Fruit fly (Drosophila melanogaster) whole organism, embryonic: ENCODE results near the gene Myo95E.

Source experiments
- Aef1 ChIP-seq: fragments of 200-800 bp; sonication (Bioruptor generic); IDR thresholded peaks from 3 replicates; pipeline ENCODE4 v1.3.6; 2022; ENCODE audit warnings: missing biosample characterization, missing genetic modification characterization
- Bdp1 ChIP-seq: fragments of 200-800 bp; sonication (Bioruptor generic); optimal IDR thresholded peaks from 3 replicates; lab custom pipeline; 2016; ENCODE audit warnings: missing biosample characterization, missing genetic modification characterization
- C15 ChIP-seq: fragments of 200-800 bp; sonication (Bioruptor generic); IDR thresholded peaks from 3 replicates; pipeline ENCODE4 v1.3.6; 2022; ENCODE audit warnings: missing biosample characterization, missing genetic modification characterization
- CG10274 ChIP-seq: fragments of 200-800 bp; sonication (Bioruptor generic); optimal IDR thresholded peaks from 3 replicates; lab custom pipeline; 2017; ENCODE audit warnings: missing biosample characterization, mild to moderate bottlenecking, missing genetic modification characterization
- CG10565 ChIP-seq: fragments of 200-800 bp; sonication (Bioruptor generic); optimal IDR thresholded peaks from 3 replicates; lab custom pipeline; 2016; ENCODE audit warnings: missing biosample characterization, mild to moderate bottlenecking, missing genetic modification characterization
- CG11504 ChIP-seq: fragments of 200-800 bp; sonication (Bioruptor generic); optimal IDR thresholded peaks from 3 replicates; lab custom pipeline; 2019; ENCODE audit warnings: missing biosample characterization, mild to moderate bottlenecking, missing genetic modification characterization, moderate library complexity
- CG13296 ChIP-seq: fragments of 200-800 bp; sonication (Bioruptor generic); optimal IDR thresholded peaks from 3 replicates; lab custom pipeline; 2018; ENCODE audit warnings: missing biosample characterization, mild to moderate bottlenecking, missing genetic modification characterization
- CG13424 ChIP-seq: fragments of 200-800 bp; sonication (Bioruptor generic); optimal IDR thresholded peaks from 2 replicates; lab custom pipeline; 2019; ENCODE audit warnings: missing biosample characterization, mild to moderate bottlenecking, missing genetic modification characterization, moderate library complexity
- CG14965 ChIP-seq: fragments of 200-800 bp; sonication (Bioruptor generic); optimal IDR thresholded peaks from 2 replicates; lab custom pipeline; 2016; ENCODE audit warnings: missing biosample characterization, missing genetic modification characterization, borderline replicate concordance
- CG15514 ChIP-seq: fragments of 200-800 bp; sonication (Bioruptor generic); optimal IDR thresholded peaks from 3 replicates; lab custom pipeline; 2017; ENCODE audit warnings: missing biosample characterization, missing genetic modification characterization, mild to moderate bottlenecking, moderate library complexity, missing genetic modification reagents
- CG17829 ChIP-seq: fragments of 200-800 bp; optimal IDR thresholded peaks from 2 replicates; lab custom pipeline; 2019; ENCODE audit warnings: missing biosample characterization, mild to moderate bottlenecking, missing genetic modification characterization, moderate library complexity
- CG31388 ChIP-seq: fragments of 200-800 bp; sonication (Bioruptor generic); optimal IDR thresholded peaks from 2 replicates; lab custom pipeline; 2016; ENCODE audit warnings: missing biosample characterization, missing genetic modification characterization
- CG42726 ChIP-seq: fragments of 200-800 bp; sonication (Bioruptor generic); IDR thresholded peaks from 2 replicates; pipeline ENCODE4 v1.3.6; 2022; ENCODE audit warnings: missing biosample characterization, missing genetic modification characterization; ENCODE audit not compliant: partially characterized antibody
- CG4617 ChIP-seq: fragments of 200-800 bp; sonication (Bioruptor generic); optimal IDR thresholded peaks from 3 replicates; lab custom pipeline; 2016; ENCODE audit warnings: missing biosample characterization, missing genetic modification characterization, borderline replicate concordance
- CG6791 ChIP-seq: fragments of 200-800 bp; sonication (Bioruptor generic); IDR thresholded peaks from 3 replicates; pipeline ENCODE4 v1.3.6; 2022; ENCODE audit warnings: missing biosample characterization, missing genetic modification characterization; ENCODE audit not compliant: partially characterized antibody
- CG7786 ChIP-seq: fragments of 200-800 bp; sonication (Bioruptor generic); optimal IDR thresholded peaks from 2 replicates; lab custom pipeline; 2016; ENCODE audit warnings: missing biosample characterization, missing genetic modification characterization
- CG9932 ChIP-seq: fragments of 200-800 bp; sonication (Bioruptor generic); IDR thresholded peaks from 2 replicates; pipeline ENCODE4 v1.3.6; 2022; ENCODE audit warnings: missing biosample characterization, missing genetic modification characterization
- CTCF ChIP-seq: fragments of 200-800 bp; sonication (Bioruptor generic); optimal IDR thresholded peaks from 2 replicates; lab custom pipeline; 2017; ENCODE audit warnings: missing biosample characterization, mild to moderate bottlenecking, missing genetic modification characterization, moderate library complexity
- Chrac-16 ChIP-seq: fragments of 200-800 bp; sonication (Bioruptor generic); optimal IDR thresholded peaks from 3 replicates; lab custom pipeline; 2016; ENCODE audit warnings: missing biosample characterization, missing genetic modification characterization
- Drgx ChIP-seq: fragments of 200-800 bp; sonication (Bioruptor generic); IDR thresholded peaks from 2 replicates; pipeline ENCODE4 v1.3.6; 2022; ENCODE audit warnings: missing biosample characterization, missing genetic modification characterization
- Ets65A ChIP-seq: fragments of 200-800 bp; sonication (Bioruptor generic); peaks from one replicate; lab custom pipeline; 2016; ENCODE audit warnings: missing biosample characterization, missing genetic modification characterization
- Ets97D ChIP-seq: fragments of 200-800 bp; sonication (Bioruptor generic); optimal IDR thresholded peaks from 3 replicates; lab custom pipeline; 2016; ENCODE audit warnings: missing biosample characterization, missing genetic modification characterization
- H15 ChIP-seq: fragments of 200-800 bp; sonication (Bioruptor generic); IDR thresholded peaks from 3 replicates; pipeline ENCODE4 v1.3.6; 2022; ENCODE audit warnings: missing biosample characterization, missing genetic modification characterization
- HHEX ChIP-seq: fragments of 200-800 bp; sonication (Bioruptor generic); optimal IDR thresholded peaks from 3 replicates; lab custom pipeline; 2017; ENCODE audit warnings: missing biosample characterization, mild to moderate bottlenecking, missing genetic modification characterization, missing genetic modification reagents
- HLH3B ChIP-seq: fragments of 200-800 bp; sonication (Bioruptor generic); IDR thresholded peaks from 2 replicates; pipeline ENCODE4 v1.3.6; 2022; ENCODE audit warnings: missing biosample characterization, missing genetic modification characterization
- HLHmδ ChIP-seq: fragments of 200-800 bp; sonication (Bioruptor generic); optimal IDR thresholded peaks from 2 replicates; lab custom pipeline; 2018; ENCODE audit warnings: missing biosample characterization, mild to moderate bottlenecking, missing genetic modification characterization, moderate library complexity
- Hr39 ChIP-seq: fragments of >200 bp; optimal IDR thresholded peaks from 2 replicates; lab custom pipeline; 2017
- Kr ChIP-seq: fragments of 200-800 bp; sonication (Bioruptor generic); optimal IDR thresholded peaks from 2 replicates; lab custom pipeline; 2017; ENCODE audit warnings: missing biosample characterization, mild to moderate bottlenecking, missing genetic modification characterization
- MESR4 ChIP-seq: fragments of 200-800 bp; sonication (Bioruptor generic); optimal IDR thresholded peaks from 2 replicates; lab custom pipeline; 2018; ENCODE audit warnings: missing biosample characterization, mild to moderate bottlenecking, missing genetic modification characterization, moderate library complexity
- NC2β ChIP-seq: fragments of 200-800 bp; sonication (Bioruptor generic); optimal IDR thresholded peaks from 2 replicates; lab custom pipeline; 2016; ENCODE audit warnings: missing biosample characterization, missing genetic modification characterization
- NFAT ChIP-seq: fragments of 200-800 bp; sonication (Bioruptor generic); IDR thresholded peaks from 2 replicates; pipeline ENCODE4 v1.3.6; 2022; ENCODE audit warnings: missing biosample characterization, missing genetic modification characterization
- Nf-YC ChIP-seq: fragments of 200-800 bp; optimal IDR thresholded peaks from 3 replicates; lab custom pipeline; 2019; ENCODE audit warnings: missing biosample characterization, mild to moderate bottlenecking, missing genetic modification characterization, moderate library complexity
- Vsx1 ChIP-seq: fragments of 200-800 bp; sonication (Bioruptor generic); optimal IDR thresholded peaks from 2 replicates; lab custom pipeline; 2017; ENCODE audit warnings: missing biosample characterization, mild to moderate bottlenecking, missing genetic modification characterization, missing genetic modification reagents
- ash1 ChIP-seq: fragments of 200-800 bp; sonication (Bioruptor generic); optimal IDR thresholded peaks from 2 replicates; lab custom pipeline; 2018; ENCODE audit warnings: missing biosample characterization, mild to moderate bottlenecking, missing genetic modification characterization
- br ChIP-seq: fragments of >200 bp; optimal IDR thresholded peaks from 2 replicates; lab custom pipeline; 2017
- bsh ChIP-seq, 2 experiments: fragments of 200-800 bp; sonication (Bioruptor generic); optimal IDR thresholded peaks; 2 replicates each; lab custom pipeline; 2017 to 2018; ENCODE audit warnings: mild to moderate bottlenecking in 2 of 2, missing biosample characterization in 2 of 2, missing genetic modification characterization in 2 of 2, moderate library complexity in 1 of 2
- chm ChIP-seq: fragments of 200-800 bp; sonication (Bioruptor generic); IDR thresholded peaks from 2 replicates; pipeline ENCODE4 v1.3.6; 2022; ENCODE audit warnings: missing biosample characterization, missing genetic modification characterization
- corto ChIP-seq: fragments of 200-800 bp; sonication (Bioruptor generic); optimal IDR thresholded peaks from 2 replicates; lab custom pipeline; 2016; ENCODE audit warnings: missing biosample characterization, mild to moderate bottlenecking, missing genetic modification characterization, moderate library complexity
- dati ChIP-seq: fragments of 200-800 bp; sonication (Bioruptor generic); IDR thresholded peaks from 2 replicates; pipeline ENCODE4 v1.3.6; 2022; ENCODE audit warnings: missing biosample characterization, missing genetic modification characterization
- disco-r ChIP-seq: fragments of 200-800 bp; sonication (Bioruptor generic); optimal IDR thresholded peaks from 2 replicates; lab custom pipeline; 2016; ENCODE audit warnings: missing biosample characterization, missing genetic modification characterization
- dm ChIP-seq: fragments of 200-800 bp; sonication (Bioruptor generic); optimal IDR thresholded peaks from 3 replicates; lab custom pipeline; 2016; ENCODE audit warnings: missing biosample characterization, missing genetic modification characterization
- eyg ChIP-seq: fragments of 200-800 bp; sonication (Bioruptor generic); optimal IDR thresholded peaks from 3 replicates; lab custom pipeline; 2016; ENCODE audit warnings: missing biosample characterization, missing genetic modification characterization
- fu2 ChIP-seq: fragments of 200-800 bp; sonication (Bioruptor generic); optimal IDR thresholded peaks from 2 replicates; lab custom pipeline; 2016; ENCODE audit warnings: missing biosample characterization, missing genetic modification characterization
- gem ChIP-seq: fragments of 200-800 bp; sonication (Bioruptor generic); optimal IDR thresholded peaks from 2 replicates; lab custom pipeline; 2019; ENCODE audit warnings: missing biosample characterization, mild to moderate bottlenecking, missing genetic modification characterization, moderate library complexity
- h ChIP-seq: fragments of >200 bp; optimal IDR thresholded peaks from 2 replicates; lab custom pipeline; 2017
- ind ChIP-seq: fragments of 200-800 bp; sonication (Bioruptor generic); optimal IDR thresholded peaks from 3 replicates; lab custom pipeline; 2016; ENCODE audit warnings: missing biosample characterization, missing genetic modification characterization
- mam ChIP-seq: fragments of 200-800 bp; sonication (Bioruptor generic); optimal IDR thresholded peaks from 3 replicates; lab custom pipeline; 2016; ENCODE audit warnings: missing biosample characterization, missing genetic modification characterization
- salm ChIP-seq: fragments of 200-800 bp; sonication (Bioruptor generic); optimal IDR thresholded peaks from 2 replicates; lab custom pipeline; 2018; ENCODE audit warnings: missing biosample characterization, mild to moderate bottlenecking, missing genetic modification characterization
- sc ChIP-seq, 3 experiments: fragments of >200 bp in 2 of 3; fragments of 200-800 bp in 1 of 3; sonication (Bioruptor generic) in 1 of 3; optimal IDR thresholded peaks; 2 replicates in 2 of 3; 3 replicates in 1 of 3; lab custom pipeline; 2017; ENCODE audit warnings: mild to moderate bottlenecking in 1 of 3, missing biosample characterization in 1 of 3, missing genetic modification characterization in 1 of 3, missing genetic modification reagents in 1 of 3
- tin ChIP-seq: fragments of 200-800 bp; sonication (Bioruptor generic); optimal IDR thresholded peaks from 3 replicates; lab custom pipeline; 2016; ENCODE audit warnings: missing biosample characterization, missing genetic modification characterization
- vnd ChIP-seq: fragments of 200-800 bp; sonication (Bioruptor generic); IDR thresholded peaks from 3 replicates; pipeline ENCODE4 v1.3.6; 2022; ENCODE audit warnings: missing biosample characterization, missing genetic modification characterization; ENCODE audit not compliant: partially characterized antibody
- zen ChIP-seq: fragments of 200-800 bp; sonication (Bioruptor generic); optimal IDR thresholded peaks from 3 replicates; lab custom pipeline; 2018; ENCODE audit warnings: missing biosample characterization, mild to moderate bottlenecking, missing genetic modification characterization, moderate library complexity

Myo95E gene

dm6 chr3R:24188619-24189018 lies 27.3 kb upstream of the Myo95E start, which contains the start of gene CG5515 (continued):
- peak; percentile 72 for TF ChIP-seq tin
- TF ChIP-seq Chrac-16: peak; percentile 69
- TF ChIP-seq br: no peak
- TF ChIP-seq CG13296 (GFP tag; lab: Kevin White, UChicago): peak; percentile 25
- TF ChIP-seq CG7786 (GFP tag; lab: Kevin White, UChicago): peak; percentile 80
- no peak for TF ChIP-seq dati (GFP tag; lab: Robert Waterston, UW)
- peak; percentile 58 for TF ChIP-seq Nf-YC (tag; lab: Kevin White, UChicago)
- TF ChIP-seq NFAT (GFP tag; lab: Robert Waterston, UW): peak; percentile 70
- TF ChIP-seq Vsx1 (GFP tag; lab: Kevin White, UChicago): no peak
- peak; percentile 76 for TF ChIP-seq Bdp1 (GFP tag; lab: Kevin White, UChicago)
- TF ChIP-seq C15: no peak
- TF ChIP-seq Drgx (GFP tag; lab: Robert Waterston, UW): peak; percentile 75
- peak in 1 of 2 experiments; percentile 68 for TF ChIP-seq bsh (GFP tag; optimal IDR thresholded peaks at IDR 0.05; lab: Kevin White, UChicago)
- no peak for TF ChIP-seq Kr (GFP tag; lab: Kevin White, UChicago)
- TF ChIP-seq CG14965 (GFP tag; lab: Kevin White, UChicago): no peak
- TF ChIP-seq ash1: no peak
- TF ChIP-seq disco-r: peak; percentile 57
- no peak for TF ChIP-seq CG10565 (GFP tag; lab: Kevin White, UChicago)
- no peak for TF ChIP-seq CG11504 (tag; lab: Kevin White, UChicago)
- peak; percentile 95 for TF ChIP-seq CG13424
- TF ChIP-seq chm (GFP tag; lab: Robert Waterston, UW): peak; percentile 74
- peak; percentile 71; the same call in 2 of the 3 replicates for TF ChIP-seq CG6791
- TF ChIP-seq HLH3B (GFP tag; lab: Robert Waterston, UW): peak; percentile 84
- TF ChIP-seq HLHmδ (GFP tag; lab: Kevin White, UChicago): no peak
- TF ChIP-seq ind (GFP tag; lab: Kevin White, UChicago): peak; percentile 66
- no peak for TF ChIP-seq CG31388 (GFP tag; lab: Kevin White, UChicago)
- TF ChIP-seq CG9932: peak; percentile 88
- peak; percentile 97 for TF ChIP-seq Ets65A (GFP tag; lab: Kevin White, UChicago)
- peak; percentile 81 for TF ChIP-seq dm (GFP tag; lab: Kevin White, UChicago)
- TF ChIP-seq CG17829: peak; percentile 66
- peak; percentile 83 for TF ChIP-seq vnd (GFP tag; lab: Robert Waterston, UW)
- peak; percentile 45 for TF ChIP-seq CG15514 (GFP tag; lab: Kevin White, UChicago)
- peak; percentile 48 for TF ChIP-seq eyg (GFP tag; lab: Kevin White, UChicago)
- TF ChIP-seq salm (tag; lab: Kevin White, UChicago): no peak
- peak; percentile 87 for TF ChIP-seq fu2 (GFP tag; lab: Kevin White, UChicago)
- TF ChIP-seq CG10274 (GFP tag; lab: Kevin White, UChicago): no peak
- peak; percentile 61 for TF ChIP-seq NC2β (GFP tag; lab: Kevin White, UChicago)
- no peak for TF ChIP-seq Hr39 (lab: Kevin White, UChicago)
- peak; percentile 73 for TF ChIP-seq Aef1 (GFP tag; lab: Robert Waterston, UW)
- TF ChIP-seq h (lab: Kevin White, UChicago): no peak
- TF ChIP-seq CTCF (GFP tag; lab: Kevin White, UChicago): no peak
- peak; percentile 59 for TF ChIP-seq MESR4 (GFP tag; lab: Kevin White, UChicago)
- peak; percentile 53 for TF ChIP-seq CG42726
- peak; percentile 92 for TF ChIP-seq gem
- TF ChIP-seq H15 (GFP tag; lab: Robert Waterston, UW): peak; percentile 86
- no peak for TF ChIP-seq sc (optimal IDR thresholded peaks at IDR 0.05; lab: Kevin White, UChicago)
- TF ChIP-seq sc (GFP tag; optimal IDR thresholded peaks at IDR 0.05; lab: Kevin White, UChicago): peak; percentile 20
- TF ChIP-seq mam (GFP tag; lab: Kevin White, UChicago): peak; percentile 66
- peak; percentile 89 for TF ChIP-seq Ets97D (GFP tag; lab: Kevin White, UChicago)
- TF ChIP-seq CG4617: peak; percentile 85
- TF ChIP-seq corto (GFP tag; lab: Kevin White, UChicago): peak; percentile 47
- TF ChIP-seq HHEX (GFP tag; lab: Kevin White, UChicago): no peak
- TF ChIP-seq zen (tag; lab: Kevin White, UChicago): peak; percentile 79
